Worm (Caenorhabditis elegans): ENCODE measurements around the gene C52E2.3.
"Not testable (repeated sequence)": the region's sequence is repeated elsewhere in the genome, so short reads cannot be mapped to it uniquely, and the experiment has no call there.

DNA sequence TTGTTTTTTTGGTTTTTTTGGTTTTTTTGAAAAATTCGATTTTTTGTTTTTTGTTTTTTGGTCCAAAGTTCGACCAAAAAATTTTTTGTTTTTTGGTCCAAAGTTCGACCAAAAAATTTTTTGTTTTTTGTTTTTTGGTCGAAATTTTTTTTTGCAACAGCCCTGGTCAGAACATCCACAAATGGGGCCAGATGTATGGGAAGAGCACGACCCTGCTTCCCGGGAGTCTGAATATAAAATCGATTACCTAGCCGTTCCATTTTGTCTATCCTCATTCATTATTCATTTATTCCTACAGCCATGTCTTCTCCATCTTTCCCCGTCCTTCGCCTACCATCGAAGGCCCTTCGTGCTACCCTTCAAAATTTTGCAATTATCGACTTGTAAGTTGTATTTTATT, 3.0 kb downstream of the C52E2.3 start, which contains the start of gene fbxb-95:
- TF ChIP-seq pha-4, mab-5, nhr-12 (tag; optimal IDR thresholded peaks at IDR 0.05): not testable (repeated sequence)

All from whole organism, mixed stage, embryonic.